Fruit fly (Drosophila melanogaster): ENCODE measurements around the gene Lcp65Af.

Gene Lcp65Af

DNA sequence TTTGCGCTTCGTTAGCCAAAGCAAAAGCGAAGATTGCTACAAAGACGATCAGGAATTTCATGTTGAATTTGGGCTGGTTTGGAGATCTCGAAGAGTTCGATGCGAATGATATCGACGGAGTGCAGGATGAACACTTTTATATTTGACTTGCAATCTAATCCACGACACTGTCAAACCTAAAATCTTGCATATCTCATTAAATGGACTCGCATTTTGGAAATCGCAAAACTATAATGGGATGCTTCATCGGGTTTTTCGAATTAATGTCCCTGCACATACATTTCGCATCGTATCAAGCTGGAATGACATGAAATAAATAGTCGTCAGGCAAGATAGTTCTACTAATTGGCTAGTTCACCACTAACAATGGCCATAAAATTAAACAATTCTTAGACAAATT is 1.4 kb upstream of the Lcp65Af start, which contains the start of gene Lcp65Ae:
Gene Lcp65Ae (minus strand): TSS at position 101 of the 400 bp plus-strand sequence.
- TF ChIP-seq vnd (GFP tag; IDR thresholded peaks at IDR 0.05; ENCODE audit: partially characterized antibody) (no peak), crp (GFP tag; optimal IDR thresholded peaks at IDR 0.05) (no peak), kay (GFP tag; optimal IDR thresholded peaks at IDR 0.05) (no peak), psq (GFP tag; optimal IDR thresholded peaks at IDR 0.05) (no peak), CG13775 (GFP tag; optimal IDR thresholded peaks at IDR 0.05) (no peak), onecut (GFP tag; IDR thresholded peaks at IDR 0.05) (no peak), CG4820 (GFP tag; optimal IDR thresholded peaks at IDR 0.05) (no peak), CoRest (tag; optimal IDR thresholded peaks at IDR 0.05) (no peak), mld (GFP tag; IDR thresholded peaks at IDR 0.05; ENCODE audit: partially characterized antibody) (no peak), ato (GFP tag; IDR thresholded peaks at IDR 0.05; ENCODE audit: partially characterized antibody) (no peak), CG3163 (GFP tag; optimal IDR thresholded peaks at IDR 0.05) (no peak), Jarid2 (GFP tag; optimal IDR thresholded peaks at IDR 0.05) (no peak), ftz-f1 (GFP tag; optimal IDR thresholded peaks at IDR 0.05) (no peak), CG10274 (GFP tag; optimal IDR thresholded peaks at IDR 0.05) (no peak), Max (GFP tag; optimal IDR thresholded peaks at IDR 0.05) (no peak)

- TF ChIP-seq unc-4 (GFP tag; IDR thresholded peaks at IDR 0.05; ENCODE audit: partially characterized antibody) = no peak
- no peak for TF ChIP-seq Dip3 (GFP tag; optimal IDR thresholded peaks at IDR 0.05)
- TF ChIP-seq oc (tag; optimal IDR thresholded peaks at IDR 0.05) = no peak
- TF ChIP-seq CG17186 (GFP tag; optimal IDR thresholded peaks at IDR 0.05) = no peak
- no peak for TF ChIP-seq otp (GFP tag; IDR thresholded peaks at IDR 0.05)
- no peak for TF ChIP-seq CG6765 (GFP tag; optimal IDR thresholded peaks at IDR 0.05)
- no peak for TF ChIP-seq da (GFP tag; optimal IDR thresholded peaks at IDR 0.05)
- no peak for TF ChIP-seq CG6791 (GFP tag; IDR thresholded peaks at IDR 0.05; ENCODE audit: partially characterized antibody)
- no peak for TF ChIP-seq CG33557 (GFP tag; optimal IDR thresholded peaks at IDR 0.05)
- TF ChIP-seq CG31224 (GFP tag; IDR thresholded peaks at IDR 0.05) = no peak
Measured at dm6 chr3L:6135174-6135573, 1.4 kb downstream of the Lcp65Af start, which contains the start of gene Lcp65Ag1. Gene Lcp65Ag1, minus strand, starts transcription at chr3L:6135274.

dm6 chr3L:6133546-6133945 is 3.0 kb downstream of the Lcp65Af start, which contains the start of gene Lcp65Ag2:
Gene Lcp65Ag2, minus strand, starts transcription at chr3L:6133593.
- TF ChIP-seq abd-A (tag; optimal IDR thresholded peaks at IDR 0.05) = peak; percentile 18
- no peak for TF ChIP-seq sr (GFP tag; IDR thresholded peaks at IDR 0.05)
- TF ChIP-seq ems (GFP tag; optimal IDR thresholded peaks at IDR 0.05) = no peak
- TF ChIP-seq H2.0 (GFP tag; IDR thresholded peaks at IDR 0.05) = no peak
- TF ChIP-seq Rfx (GFP tag; IDR thresholded peaks at IDR 0.05) = no peak
- no peak for TF ChIP-seq CG11093 (GFP tag; IDR thresholded peaks at IDR 0.05)
- TF ChIP-seq CG13123 (GFP tag; optimal IDR thresholded peaks at IDR 0.05) = no peak
- TF ChIP-seq CG34224 (GFP tag; IDR thresholded peaks at IDR 0.05; ENCODE audit: partially characterized antibody) = no peak
- no peak for TF ChIP-seq Hmr (GFP tag; optimal IDR thresholded peaks at IDR 0.05)
- TF ChIP-seq Jarid2 (GFP tag; optimal IDR thresholded peaks at IDR 0.05) = no peak
- TF ChIP-seq CG13894 (tag; optimal IDR thresholded peaks at IDR 0.05) = peak; percentile 96
- no peak for TF ChIP-seq CG14965 (GFP tag; optimal IDR thresholded peaks at IDR 0.05; ENCODE audit: borderline replicate concordance)
- TF ChIP-seq hkb (optimal IDR thresholded peaks at IDR 0.05) = no peak
- no peak for TF ChIP-seq hkb (GFP tag; IDR thresholded peaks at IDR 0.05)
- TF ChIP-seq zfh2 (GFP tag; optimal IDR thresholded peaks at IDR 0.05) = no peak
- TF ChIP-seq Dek (tag; optimal IDR thresholded peaks at IDR 0.05) = no peak
- TF ChIP-seq Ets97D (GFP tag; optimal IDR thresholded peaks at IDR 0.05) = no peak
- TF ChIP-seq vnd (GFP tag; IDR thresholded peaks at IDR 0.05; ENCODE audit: partially characterized antibody) = no peak
- TF ChIP-seq CG4854 (GFP tag; optimal IDR thresholded peaks at IDR 0.05) = no peak
- no peak for TF ChIP-seq NFAT (GFP tag; IDR thresholded peaks at IDR 0.05)
- no peak for TF ChIP-seq CG18599 (GFP tag; optimal IDR thresholded peaks at IDR 0.05)
- no peak for TF ChIP-seq CG12236 (GFP tag; optimal IDR thresholded peaks at IDR 0.05)
- no peak for TF ChIP-seq corto (GFP tag; optimal IDR thresholded peaks at IDR 0.05)
- TF ChIP-seq Fer3 (tag; optimal IDR thresholded peaks at IDR 0.05) = no peak
- TF ChIP-seq CG34422 (GFP tag; IDR thresholded peaks at IDR 0.05) = no peak
- no peak for TF ChIP-seq jigr1 (GFP tag; IDR thresholded peaks at IDR 0.05)

All from whole organism, embryonic.